Worm (Caenorhabditis elegans) whole organism, midembryonic: ENCODE measurements around the gene K10D11.6.

ENCODE experiments used
- T22C8.4 ChIP-seq: fragments of 200-800 bp; sonication (Bioruptor generic); IDR thresholded peaks from 2 replicates; pipeline ENCODE4 v1.3.6; 2022; ENCODE audit warnings: missing genetic modification characterization, missing compliant biosample characterization
- ztf-29 ChIP-seq: fragments of 200-800 bp; sonication (Bioruptor generic); IDR thresholded peaks from 2 replicates; pipeline ENCODE4 v1.3.6; 2022; ENCODE audit warnings: missing genetic modification reagents, missing genetic modification characterization, missing compliant biosample characterization

DNA sequence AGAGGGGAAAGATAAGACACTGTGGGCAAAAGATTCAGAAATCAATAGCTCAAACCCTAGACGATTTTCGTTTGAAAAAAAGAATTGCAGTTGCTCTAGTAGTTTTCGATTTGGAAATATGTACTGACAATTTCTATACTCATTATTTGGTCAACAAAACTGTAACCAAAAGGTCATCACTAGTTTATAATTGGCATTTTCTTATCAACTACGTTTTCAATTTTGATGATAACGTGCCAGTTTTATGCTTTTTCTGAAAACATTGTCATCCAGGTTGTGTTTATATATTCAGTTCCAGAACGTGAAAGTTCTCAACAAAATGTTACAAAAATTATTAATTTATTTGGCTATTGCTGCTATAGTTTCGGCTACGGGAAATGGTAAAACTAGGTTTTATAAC lies 26.7 kb downstream of the K10D11.6 start, which contains the start of gene F55G11.8:
- TF ChIP-seq T22C8.4 (GFP tag; lab: Robert Waterston, UW) (no peak), ztf-29 (no peak)
